Comparison of ENCODE assay signal across 1 fruit fly cellular context in the genomic region with DNA sequence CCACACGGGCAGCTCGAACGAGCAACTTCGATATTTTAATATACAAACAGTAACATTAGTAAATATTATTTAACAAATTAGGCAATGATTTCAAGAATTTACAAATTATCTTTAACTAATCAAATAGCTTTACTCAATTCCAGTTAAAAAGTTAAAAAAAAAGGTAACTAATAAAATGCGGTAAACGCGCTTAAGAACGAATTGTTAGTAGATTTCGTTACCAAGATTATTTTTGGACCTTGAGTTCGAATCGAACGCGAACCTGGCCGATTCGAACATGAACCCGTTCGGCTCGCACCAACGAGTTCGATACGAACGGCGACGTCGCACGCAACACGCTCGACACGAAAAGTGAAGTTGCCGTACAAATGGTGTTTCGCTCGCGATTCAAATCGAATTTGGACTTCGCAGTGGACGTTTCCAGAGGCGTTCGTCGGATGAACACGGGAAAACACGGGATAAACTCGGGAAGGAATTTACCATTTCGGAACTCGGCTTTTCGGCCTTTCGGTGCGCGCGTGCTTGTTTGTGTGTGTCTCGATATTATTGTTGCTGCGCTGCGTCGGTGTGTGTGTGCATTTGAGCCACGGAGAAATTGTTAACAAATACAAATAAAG.
A peak's percentile ranks its signal among the peaks of the same experiment; 100 is the strongest.
TF ChIP-seq lines count a peak whose summit lies in the region.

A gene (plus strand): TSS at position 390 of the 617 bp plus-strand sequence.

TF ChIP-seq in whole organism, embryonic, 481 proteins besides CTCF, POLR2A, EP300 and RAD21 (continued from another document):
- TF ChIP-seq CG34376 (GFP tag; optimal IDR thresholded peaks at IDR 0.05; lab: Kevin White, UChicago) (no peak), ewg (GFP tag; optimal IDR thresholded peaks at IDR 0.05; lab: Kevin White, UChicago) (no peak), CG12219 (GFP tag; optimal IDR thresholded peaks at IDR 0.05; lab: Kevin White, UChicago) (no peak), Abd-B (GFP tag; optimal IDR thresholded peaks at IDR 0.05; lab: Kevin White, UChicago) (no peak), emc (GFP tag; optimal IDR thresholded peaks at IDR 0.05; lab: Kevin White, UChicago) (no peak), ham (GFP tag; IDR thresholded peaks at IDR 0.05; lab: Robert Waterston, UW) (no peak), HHEX (GFP tag; optimal IDR thresholded peaks at IDR 0.05; lab: Kevin White, UChicago) (peak; percentile 3), Lpt (GFP tag; optimal IDR thresholded peaks at IDR 0.05; lab: Kevin White, UChicago) (no peak), al (GFP tag; IDR thresholded peaks at IDR 0.05; lab: Robert Waterston, UW) (no peak), slou (GFP tag; optimal IDR thresholded peaks at IDR 0.05; lab: Kevin White, UChicago) (no peak), CG18262 (tag; optimal IDR thresholded peaks at IDR 0.05; lab: Kevin White, UChicago) (no peak), sens (GFP tag; lab: Kevin White, UChicago) (peak; percentile 63), chm (GFP tag; IDR thresholded peaks at IDR 0.05; lab: Robert Waterston, UW) (peak; percentile 79), CG7963 (GFP tag; IDR thresholded peaks at IDR 0.05; lab: Robert Waterston, UW; ENCODE audit: partially characterized antibody) (no peak), CG11560 (tag; IDR thresholded peaks at IDR 0.05; lab: Robert Waterston, UW) (no peak), CG11456 (GFP tag; IDR thresholded peaks at IDR 0.05; lab: Robert Waterston, UW) (no peak), CG10431 (GFP tag; optimal IDR thresholded peaks at IDR 0.05; lab: Kevin White, UChicago) (no peak), Atf6 (GFP tag; IDR thresholded peaks at IDR 0.05; lab: Robert Waterston, UW) (0 out of 2 replicates have a peak, but pooled peaks have one; percentile 10), CG10543 (GFP tag; optimal IDR thresholded peaks at IDR 0.05; lab: Kevin White, UChicago) (no peak), oc (tag; optimal IDR thresholded peaks at IDR 0.05; lab: Kevin White, UChicago) (peak; percentile 47), usp (GFP tag; optimal IDR thresholded peaks at IDR 0.05; lab: Kevin White, UChicago) (no peak), cg (GFP tag; optimal IDR thresholded peaks at IDR 0.05; lab: Kevin White, UChicago) (peak; percentile 63), unpg (GFP tag; optimal IDR thresholded peaks at IDR 0.05; lab: Kevin White, UChicago) (peak; percentile 8), Max (GFP tag; optimal IDR thresholded peaks at IDR 0.05; lab: Kevin White, UChicago) (no peak), inv (GFP tag; IDR thresholded peaks at IDR 0.05; lab: Robert Waterston, UW; ENCODE audit: partially characterized antibody) (no peak), nau (GFP tag; optimal IDR thresholded peaks at IDR 0.05; lab: Kevin White, UChicago) (no peak), Optix (GFP tag; IDR thresholded peaks at IDR 0.05; lab: Robert Waterston, UW) (no peak), CG1603 (tag; optimal IDR thresholded peaks at IDR 0.05; lab: Kevin White, UChicago) (peak; percentile 30), Ets65A (GFP tag; lab: Kevin White, UChicago) (no peak), Pdp1 (GFP tag; optimal IDR thresholded peaks at IDR 0.05; lab: Kevin White, UChicago) (peak in 1 of 2 experiments; percentile 1), Jarid2 (GFP tag; optimal IDR thresholded peaks at IDR 0.05; lab: Kevin White, UChicago) (peak; percentile 94), CG13287 (GFP tag; IDR thresholded peaks at IDR 0.05; lab: Robert Waterston, UW; ENCODE audit: partially characterized antibody) (no peak; the same call in 1 of the 2 replicates), CG8359 (GFP tag; optimal IDR thresholded peaks at IDR 0.05; lab: Kevin White, UChicago; ENCODE audit: borderline replicate concordance) (peak; percentile 0), CG2120 (GFP tag; optimal IDR thresholded peaks at IDR 0.05; lab: Kevin White, UChicago) (no peak), nom (GFP tag; optimal IDR thresholded peaks at IDR 0.05; lab: Kevin White, UChicago) (peak; percentile 39), Eip74EF (GFP tag; optimal IDR thresholded peaks at IDR 0.05; lab: Kevin White, UChicago) (no peak), abd-A (tag; optimal IDR thresholded peaks at IDR 0.05; lab: Kevin White, UChicago) (peak; percentile 43), crp (GFP tag; optimal IDR thresholded peaks at IDR 0.05; lab: Kevin White, UChicago) (no peak), CG9437 (GFP tag; optimal IDR thresholded peaks at IDR 0.05; lab: Kevin White, UChicago) (no peak), CG31388 (GFP tag; optimal IDR thresholded peaks at IDR 0.05; lab: Kevin White, UChicago) (no peak), Nf-YB (GFP tag; optimal IDR thresholded peaks at IDR 0.05; lab: Kevin White, UChicago) (no peak), Blimp-1 (GFP tag; optimal IDR thresholded peaks at IDR 0.05; lab: Kevin White, UChicago) (peak; percentile 7), MTF-1 (GFP tag; optimal IDR thresholded peaks at IDR 0.05; lab: Kevin White, UChicago; ENCODE audit: borderline replicate concordance) (peak; percentile 39), CHES-1-like (GFP tag; optimal IDR thresholded peaks at IDR 0.05; lab: Kevin White, UChicago) (no peak), kay (GFP tag; optimal IDR thresholded peaks at IDR 0.05; lab: Kevin White, UChicago) (no peak), Med (GFP tag; lab: Kevin White, UChicago) (peak; percentile 81), zen (tag; optimal IDR thresholded peaks at IDR 0.05; lab: Kevin White, UChicago) (no peak), mam (GFP tag; optimal IDR thresholded peaks at IDR 0.05; lab: Kevin White, UChicago) (no peak), CG32532 (GFP tag; IDR thresholded peaks at IDR 0.05; lab: Robert Waterston, UW) (no peak), sd (tag; optimal IDR thresholded peaks at IDR 0.05; lab: Kevin White, UChicago) (peak; percentile 70), caup (GFP tag; optimal IDR thresholded peaks at IDR 0.05; lab: Kevin White, UChicago; ENCODE audit: severe bottlenecking) (peak; percentile 24), HLH54F (GFP tag; optimal IDR thresholded peaks at IDR 0.05; lab: Kevin White, UChicago) (no peak), Bgb (GFP tag; IDR thresholded peaks at IDR 0.05; lab: Robert Waterston, UW; ENCODE audit: partially characterized antibody) (peak; percentile 42), Kr (GFP tag; optimal IDR thresholded peaks at IDR 0.05; lab: Kevin White, UChicago) (no peak), sc (optimal IDR thresholded peaks at IDR 0.05; lab: Kevin White, UChicago) (no peak), sc (GFP tag; optimal IDR thresholded peaks at IDR 0.05; lab: Kevin White, UChicago) (no peak), pb (GFP tag; optimal IDR thresholded peaks at IDR 0.05; lab: Kevin White, UChicago) (no peak), CG5953 (GFP tag; IDR thresholded peaks at IDR 0.05; lab: Robert Waterston, UW) (0 out of 2 replicates have a peak, but pooled peaks have one; percentile 12), sqz (GFP tag; optimal IDR thresholded peaks at IDR 0.05; lab: Kevin White, UChicago) (peak; percentile 42), Fer1 (GFP tag; optimal IDR thresholded peaks at IDR 0.05; lab: Kevin White, UChicago) (peak; percentile 28), CG4360 (GFP tag; IDR thresholded peaks at IDR 0.05; lab: Robert Waterston, UW) (0 out of 2 replicates have a peak, but pooled peaks have one; percentile 10), CrebB (tag; optimal IDR thresholded peaks at IDR 0.05; lab: Kevin White, UChicago) (no peak), CG17829 (tag; optimal IDR thresholded peaks at IDR 0.05; lab: Kevin White, UChicago) (peak; percentile 37), wek (GFP tag; optimal IDR thresholded peaks at IDR 0.05; lab: Kevin White, UChicago) (peak; percentile 0), Meics (GFP tag; optimal IDR thresholded peaks at IDR 0.05; lab: Kevin White, UChicago) (peak; percentile 97), stwl (tag; optimal IDR thresholded peaks at IDR 0.05; lab: Kevin White, UChicago) (no peak), ERR (GFP tag; optimal IDR thresholded peaks at IDR 0.05; lab: Kevin White, UChicago) (no peak), run (tag; optimal IDR thresholded peaks at IDR 0.05; lab: Kevin White, UChicago) (no peak), btn (GFP tag; optimal IDR thresholded peaks at IDR 0.05; lab: Kevin White, UChicago) (peak; percentile 14), stc (GFP tag; IDR thresholded peaks at IDR 0.05; lab: Robert Waterston, UW) (peak; percentile 8; the same call in 1 of the 2 replicates), HmgD (GFP tag; optimal IDR thresholded peaks at IDR 0.05; lab: Kevin White, UChicago) (peak; percentile 15), lbe (GFP tag; optimal IDR thresholded peaks at IDR 0.05; lab: Kevin White, UChicago) (no peak), pho (GFP tag; optimal IDR thresholded peaks at IDR 0.05; lab: Kevin White, UChicago) (no peak), ken (GFP tag; IDR thresholded peaks at IDR 0.05; lab: Robert Waterston, UW) (0 out of 3 replicates have a peak, but pooled peaks have one; percentile 27)
